Worm (Caenorhabditis elegans) whole organism, midembryonic: ENCODE results near the gene srr-1.

Experiments used
- T22C8.4 ChIP-seq: fragments of 200-800 bp; sonication (Bioruptor generic); IDR thresholded peaks from 2 replicates; pipeline ENCODE4 v1.3.6; 2022; ENCODE audit warnings: missing genetic modification characterization, missing compliant biosample characterization
- cog-1 ChIP-seq: sonication (generic microtip); optimal IDR thresholded peaks from 2 replicates; lab custom pipeline; 2016; ENCODE audit warnings: missing genetic modification characterization, missing compliant biosample characterization
- flt-1 ChIP-seq: fragments of 200-800 bp; sonication (Bioruptor generic); IDR thresholded peaks from 2 replicates; pipeline ENCODE4 v1.3.6; 2022; ENCODE audit warnings: missing genetic modification characterization, missing compliant biosample characterization
- klf-2 ChIP-seq: fragments of 200-800 bp; sonication (Bioruptor generic); conservative IDR thresholded peaks from 2 replicates; pipeline ENCODE4 v1.3.6; 2022; ENCODE audit warnings: missing genetic modification reagents, missing genetic modification characterization, missing compliant biosample characterization
- med-1 ChIP-seq: sonication (generic microtip); optimal IDR thresholded peaks from 2 replicates; lab custom pipeline; 2017; ENCODE audit warnings: missing genetic modification characterization, mild to moderate bottlenecking, missing compliant biosample characterization, antibody characterized with exemption, missing genetic modification reagents; ENCODE audit not compliant: insufficient read depth
- ref-1 ChIP-seq: fragments of 200-800 bp; sonication (Bioruptor generic); conservative IDR thresholded peaks from 2 replicates; pipeline ENCODE4 v1.3.6; 2022; ENCODE audit warnings: missing genetic modification reagents, missing genetic modification characterization, missing compliant biosample characterization
- tab-1 ChIP-seq: fragments of 200-800 bp; sonication (Bioruptor generic); IDR thresholded peaks from 2 replicates; pipeline ENCODE4 v1.3.6; 2022; ENCODE audit warnings: missing genetic modification characterization, missing compliant biosample characterization
- ztf-23 ChIP-seq: fragments of 200-800 bp; sonication (Bioruptor generic); IDR thresholded peaks from 2 replicates; pipeline ENCODE4 v1.3.6; 2022; ENCODE audit warnings: missing genetic modification reagents, missing genetic modification characterization, missing compliant biosample characterization
- ztf-29 ChIP-seq: fragments of 200-800 bp; sonication (Bioruptor generic); IDR thresholded peaks from 2 replicates; pipeline ENCODE4 v1.3.6; 2022; ENCODE audit warnings: missing genetic modification reagents, missing genetic modification characterization, missing compliant biosample characterization

The srr-1 gene

DNA sequence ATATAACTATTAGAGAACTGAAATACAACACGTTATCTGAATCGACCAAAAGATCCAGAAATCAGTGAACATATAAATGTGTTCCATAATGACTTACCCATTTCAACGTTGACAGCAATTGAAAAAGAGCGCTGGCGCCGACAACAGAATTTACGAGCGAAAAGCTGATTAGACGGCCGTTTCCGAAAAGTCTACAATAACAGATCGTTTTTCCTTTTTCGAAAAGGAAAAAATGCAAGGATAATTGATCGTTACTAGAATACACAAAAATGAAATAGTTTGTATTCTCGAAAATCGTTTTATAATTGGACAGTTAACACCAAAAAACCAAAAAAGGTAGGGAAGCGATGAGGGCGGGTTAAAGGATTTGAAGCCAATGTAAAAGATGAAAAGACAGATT is at the start of gene srr-1:
srr-1 (minus strand) TSS at position 101 of the 400 bp plus-strand sequence.
- TF ChIP-seq cog-1 (tag; lab: Kevin White, UChicago) (no peak), ref-1 (GFP tag; lab: Robert Waterston, UW) (no peak), klf-2 (no peak), flt-1 (no peak), T22C8.4 (GFP tag; lab: Robert Waterston, UW) (no peak), ztf-29 (no peak), ztf-23 (GFP tag; lab: Robert Waterston, UW) (no peak), tab-1 (GFP tag; lab: Robert Waterston, UW) (no peak), med-1 (GFP tag; lab: Kevin White, UChicago) (no peak)

DNA sequence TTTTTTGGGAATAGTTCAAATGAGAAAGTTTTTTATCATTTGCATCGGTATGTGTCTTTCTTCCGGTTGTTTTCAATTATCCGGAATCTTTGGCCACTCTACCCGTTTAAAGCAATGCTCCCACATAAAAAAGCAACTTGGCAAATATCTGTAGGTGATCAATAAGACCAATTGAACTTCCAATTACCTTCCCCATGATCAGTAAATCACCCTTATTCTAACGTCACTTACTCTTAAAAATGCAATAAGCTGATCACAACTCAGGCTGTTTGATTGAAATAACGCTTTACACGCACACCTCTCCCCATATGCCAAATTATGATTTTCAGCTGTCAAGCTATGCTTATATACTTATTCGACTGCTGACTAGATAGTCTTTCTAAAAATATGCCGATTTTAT is 42.1 kb upstream of the srr-1 start, which contains the start of gene C34B4.5:
C34B4.5 (plus strand) TSS at position 301 of the 400 bp plus-strand sequence.
- TF ChIP-seq tab-1 (GFP tag; lab: Robert Waterston, UW), result no peak
- TF ChIP-seq T22C8.4 (GFP tag; lab: Robert Waterston, UW), result no peak
- no peak for TF ChIP-seq flt-1
- TF ChIP-seq cog-1 (tag; lab: Kevin White, UChicago), result no peak
- no peak for TF ChIP-seq klf-2
- TF ChIP-seq ref-1 (GFP tag; lab: Robert Waterston, UW), result no peak
- no peak for TF ChIP-seq ztf-23 (GFP tag; lab: Robert Waterston, UW)
- TF ChIP-seq ztf-29, result no peak
- TF ChIP-seq med-1 (GFP tag; lab: Kevin White, UChicago), result no peak

DNA sequence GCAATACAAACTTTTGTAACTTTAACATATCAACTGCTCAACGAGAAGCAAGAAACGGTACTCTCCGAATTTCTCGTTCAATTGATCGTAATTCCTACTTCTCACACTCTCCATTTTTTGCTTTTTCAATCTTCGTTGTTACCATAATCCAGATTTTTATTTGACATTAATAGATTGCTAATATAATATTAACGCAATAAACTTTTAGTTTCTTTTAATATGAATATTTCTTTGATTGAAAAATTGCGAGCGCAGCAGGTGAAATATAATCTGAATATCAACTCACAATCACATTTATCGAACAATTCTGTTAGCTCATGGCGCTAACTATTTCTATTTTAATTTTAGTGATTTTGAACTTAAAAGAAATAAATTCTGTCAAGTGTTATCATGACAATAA is 38.8 kb upstream of the srr-1 start, which contains the start of gene lurp-4:
lurp-4 (plus strand) TSS at position 301 of the 400 bp plus-strand sequence.
- TF ChIP-seq T22C8.4 (GFP tag; lab: Robert Waterston, UW), result no peak
- no peak for TF ChIP-seq cog-1 (tag; lab: Kevin White, UChicago)
- no peak for TF ChIP-seq klf-2
- no peak for TF ChIP-seq flt-1
- no peak for TF ChIP-seq ztf-29
- no peak for TF ChIP-seq ztf-23 (GFP tag; lab: Robert Waterston, UW)
- TF ChIP-seq ref-1 (GFP tag; lab: Robert Waterston, UW), result no peak
- no peak for TF ChIP-seq tab-1 (GFP tag; lab: Robert Waterston, UW)
- no peak for TF ChIP-seq med-1 (GFP tag; lab: Kevin White, UChicago)

DNA sequence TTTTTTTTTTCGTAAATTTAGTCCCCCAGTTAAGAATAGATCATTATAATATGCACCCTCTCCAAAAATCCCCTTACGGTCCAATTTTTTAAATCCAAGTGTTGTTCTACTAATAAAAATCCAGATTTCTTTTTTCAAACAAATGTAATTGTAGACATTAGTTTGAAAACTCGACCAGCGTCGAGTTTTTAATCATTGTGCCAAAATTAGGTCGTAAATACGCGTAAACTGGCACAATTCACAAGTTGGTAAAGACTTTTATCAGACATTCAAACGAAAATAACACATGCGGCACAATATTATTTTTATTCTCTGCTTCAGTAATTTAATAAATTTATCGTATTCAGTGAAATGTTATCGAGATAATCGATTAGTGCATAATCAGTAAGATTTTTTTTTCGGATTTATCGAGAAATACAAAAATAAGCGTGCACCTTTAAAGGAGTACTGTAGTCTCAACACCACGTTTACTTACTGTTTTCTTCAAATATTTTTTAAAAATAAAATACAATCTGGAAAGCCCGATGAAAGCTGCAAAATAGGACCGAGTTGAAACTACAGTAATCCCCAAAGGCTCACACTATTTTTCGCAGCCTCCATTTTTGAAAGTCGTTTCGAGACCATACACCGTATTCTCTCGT is 36.7 kb upstream of the srr-1 start, which contains the start of gene C34B4.4:
C34B4.4 (plus strand) TSS at position 276 of the 641 bp plus-strand sequence.
- TF ChIP-seq klf-2 (no peak), med-1 (GFP tag; lab: Kevin White, UChicago) (no peak), tab-1 (GFP tag; lab: Robert Waterston, UW) (no peak), ref-1 (GFP tag; lab: Robert Waterston, UW) (no peak), ztf-23 (GFP tag; lab: Robert Waterston, UW) (no peak), T22C8.4 (GFP tag; lab: Robert Waterston, UW) (no peak), flt-1 (no peak), ztf-29 (no peak), cog-1 (tag; lab: Kevin White, UChicago) (no peak)

DNA sequence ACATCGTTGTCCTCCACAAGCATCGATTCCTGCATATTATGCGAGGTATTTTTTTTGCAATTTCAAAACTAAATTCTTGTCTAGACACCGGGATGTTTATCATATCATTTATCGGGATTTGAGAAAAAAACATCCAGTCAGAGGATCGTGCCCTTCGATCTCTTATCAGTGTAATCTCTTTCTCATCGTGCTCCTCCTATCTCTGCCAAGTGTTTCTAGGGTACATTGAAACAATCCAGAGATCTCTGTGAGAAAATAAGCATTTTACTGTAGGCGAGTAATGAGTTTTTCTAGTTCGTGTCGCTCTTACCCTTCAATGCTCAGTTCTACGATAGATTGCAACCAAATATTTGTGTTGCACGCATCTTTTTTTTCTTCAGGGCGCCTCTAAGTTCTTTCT is 35.0 kb upstream of the srr-1 start:
- no peak for TF ChIP-seq T22C8.4 (GFP tag; lab: Robert Waterston, UW)
- no peak for TF ChIP-seq ref-1 (GFP tag; lab: Robert Waterston, UW)
- 0 out of 2 replicates have a peak, but pooled peaks have one; percentile 18 for TF ChIP-seq ztf-23 (GFP tag; lab: Robert Waterston, UW)
- TF ChIP-seq ztf-29, result no peak
- TF ChIP-seq tab-1 (GFP tag; lab: Robert Waterston, UW), result no peak

DNA sequence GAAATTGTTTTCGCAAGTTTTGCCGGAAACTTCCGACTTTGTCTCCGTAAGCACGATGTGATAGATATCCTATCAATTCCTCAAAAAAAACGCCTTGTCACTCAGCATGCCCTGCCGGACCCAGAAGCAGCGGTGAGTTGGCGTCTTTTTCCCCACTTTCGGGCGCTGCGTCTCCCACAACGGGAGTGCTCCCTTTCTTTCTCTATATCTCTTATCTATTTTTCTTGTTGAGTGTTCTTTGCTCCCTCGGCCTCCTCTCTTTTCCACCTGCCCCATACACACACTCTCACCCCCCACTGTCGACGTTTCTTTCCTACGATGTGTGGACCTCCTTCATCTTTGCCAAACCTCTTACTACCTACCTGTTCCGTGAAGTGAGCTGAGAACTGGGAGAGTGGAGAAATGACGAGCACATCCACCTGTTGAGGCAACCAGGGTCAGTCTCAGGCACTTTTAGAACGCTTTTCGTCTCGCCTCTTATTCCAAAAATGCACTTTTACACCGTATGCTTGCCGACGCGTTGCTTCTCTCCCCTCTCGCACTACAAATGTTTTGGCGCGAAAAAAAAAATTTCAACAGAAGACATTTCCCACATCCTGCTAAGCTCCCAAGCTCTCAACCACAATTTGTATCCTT is 32.5 kb upstream of the srr-1 start:
- no peak for TF ChIP-seq ztf-23 (GFP tag; lab: Robert Waterston, UW)
- no peak for TF ChIP-seq T22C8.4 (GFP tag; lab: Robert Waterston, UW)
- TF ChIP-seq ztf-29, result no peak
- no peak for TF ChIP-seq ref-1 (GFP tag; lab: Robert Waterston, UW)
- TF ChIP-seq med-1 (GFP tag; lab: Kevin White, UChicago), result no peak
- TF ChIP-seq tab-1 (GFP tag; lab: Robert Waterston, UW), result no peak
- TF ChIP-seq cog-1 (tag; lab: Kevin White, UChicago), result peak; percentile 30
- 0 out of 2 replicates have a peak, but pooled peaks have one; percentile 29 for TF ChIP-seq klf-2

DNA sequence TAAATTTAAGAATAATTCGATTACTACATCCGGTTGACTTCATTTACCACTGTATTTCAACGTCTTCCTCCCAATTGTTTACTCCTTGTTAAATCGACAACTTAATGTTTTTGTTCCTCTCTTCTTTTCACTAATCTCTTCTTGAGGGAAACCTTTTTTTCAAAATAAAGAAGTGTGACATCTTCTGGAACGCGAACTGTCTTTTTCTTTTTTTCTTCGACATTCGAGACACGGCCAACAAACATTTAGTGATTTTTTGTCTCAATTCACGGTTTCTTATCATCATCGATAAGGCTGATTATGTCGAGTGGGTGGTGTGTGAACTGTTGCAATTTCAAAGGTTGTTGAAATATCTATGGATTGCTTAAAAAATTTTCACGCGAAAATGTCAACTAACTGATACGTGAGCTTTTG is 31.7 kb upstream of the srr-1 start:
- TF ChIP-seq ztf-23 (GFP tag; lab: Robert Waterston, UW), result no peak
- TF ChIP-seq T22C8.4 (GFP tag; lab: Robert Waterston, UW), result no peak
- TF ChIP-seq klf-2, result no peak
- TF ChIP-seq flt-1, result no peak
- TF ChIP-seq ztf-29, result no peak
- TF ChIP-seq ref-1 (GFP tag; lab: Robert Waterston, UW), result no peak
- TF ChIP-seq tab-1 (GFP tag; lab: Robert Waterston, UW), result no peak
- TF ChIP-seq med-1 (GFP tag; lab: Kevin White, UChicago), result no peak
- no peak for TF ChIP-seq cog-1 (tag; lab: Kevin White, UChicago)

DNA sequence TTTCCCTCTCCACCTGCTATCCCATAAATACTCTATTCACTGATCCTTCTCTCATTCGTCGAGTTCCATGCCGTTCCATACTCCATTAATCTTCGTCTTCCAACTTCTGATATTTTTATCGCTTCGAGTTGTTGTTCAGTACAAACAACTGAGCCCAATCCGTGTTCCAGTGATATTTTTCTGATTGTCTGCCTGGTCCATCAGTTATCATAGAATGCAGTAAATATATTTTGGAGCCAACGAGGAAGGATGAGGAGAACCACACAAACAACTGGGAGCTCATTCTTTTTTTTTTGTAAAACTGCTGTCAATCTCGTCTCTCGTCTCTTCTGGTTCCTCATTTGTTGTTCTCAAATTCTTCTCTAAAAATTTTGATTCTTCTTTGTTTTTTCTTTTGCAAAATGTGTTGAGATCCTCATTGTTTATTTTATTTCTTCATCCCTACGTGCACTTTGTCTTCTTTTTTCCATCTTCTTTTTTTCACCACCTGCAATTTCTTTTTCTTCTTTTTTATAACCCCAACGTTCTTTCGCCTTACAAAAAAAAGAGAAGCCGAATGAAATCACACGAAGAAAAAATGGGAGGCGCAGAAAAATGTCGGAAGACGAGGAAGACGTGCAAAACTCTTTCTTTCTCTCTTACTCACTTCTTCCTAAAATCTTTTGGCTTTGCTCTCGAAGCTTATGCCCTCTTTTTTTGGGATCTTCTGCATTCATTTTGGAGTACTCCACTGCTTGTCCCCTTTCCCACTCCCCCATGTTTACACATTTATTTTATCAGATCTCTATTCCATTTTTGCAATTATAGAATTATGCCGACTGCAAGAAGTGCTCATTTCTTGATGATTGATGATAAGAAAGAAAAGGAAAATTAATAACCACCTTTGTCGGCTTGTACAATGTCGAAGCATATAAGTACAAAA is 30.5 kb upstream of the srr-1 start:
- no peak for TF ChIP-seq cog-1 (tag; lab: Kevin White, UChicago)
- no peak for TF ChIP-seq flt-1
- TF ChIP-seq ref-1 (GFP tag; lab: Robert Waterston, UW), result no peak
- TF ChIP-seq klf-2, result no peak
- no peak for TF ChIP-seq med-1 (GFP tag; lab: Kevin White, UChicago)
- TF ChIP-seq ztf-23 (GFP tag; lab: Robert Waterston, UW), result no peak
- TF ChIP-seq ztf-29, result no peak
- no peak for TF ChIP-seq tab-1 (GFP tag; lab: Robert Waterston, UW)
- no peak for TF ChIP-seq T22C8.4 (GFP tag; lab: Robert Waterston, UW)
